Worm (Caenorhabditis elegans): ENCODE data around the gene fbxb-78.

DNA sequence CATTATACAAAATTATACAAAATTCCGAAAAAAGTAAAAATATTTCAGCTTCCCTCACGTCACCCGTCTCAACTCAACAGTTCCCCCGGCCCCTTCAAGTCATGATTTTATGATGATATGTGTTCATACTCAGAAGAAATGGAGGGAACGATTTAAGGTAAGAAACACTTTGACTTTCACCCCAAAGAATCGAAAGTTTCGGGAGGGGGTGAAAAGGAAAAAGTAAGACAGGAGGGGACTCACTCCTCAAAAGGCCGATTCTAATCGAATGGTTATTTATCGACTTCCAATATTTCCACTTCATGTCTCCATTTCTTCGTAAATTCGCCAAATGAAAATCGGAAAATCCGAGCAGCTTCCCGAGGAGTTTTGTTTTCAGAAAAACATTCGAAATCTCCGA is 49.1 kb upstream of the fbxb-78 start, which contains the start of gene bus-4:
- TF ChIP-seq scrt-1 (GFP tag; IDR thresholded peaks at IDR 0.05) (no peak), ets-7 (tag; optimal IDR thresholded peaks at IDR 0.05) (no peak), tbx-11 (GFP tag; IDR thresholded peaks at IDR 0.05) (no peak), ama-1 (optimal IDR thresholded peaks at IDR 0.05) (no peak), ceh-36 (tag; optimal IDR thresholded peaks at IDR 0.05) (no peak), ceh-13 (GFP tag; optimal IDR thresholded peaks at IDR 0.05) (no peak), tbx-37 (GFP tag; conservative IDR thresholded peaks at IDR 0.05) (no peak)
